Worm (Caenorhabditis elegans) whole organism, L4 larva: Measurements from ENCODE around the gene nmy-3.

Experiments
- F26F4.8 ChIP-seq: fragments of 200-800 bp; sonication (Bioruptor generic); conservative IDR thresholded peaks from 2 replicates; pipeline ENCODE4 v1.3.6; 2022; ENCODE audit warnings: missing genetic modification characterization, missing compliant biosample characterization
- F44E2.7 ChIP-seq: fragments of 200-800 bp; sonication (Bioruptor generic); IDR thresholded peaks from 2 replicates; pipeline ENCODE4 v2.1.2; 2022; ENCODE audit warnings: missing genetic modification characterization, missing compliant biosample characterization
- T26A8.4 ChIP-seq: fragments of 200-800 bp; sonication (Bioruptor generic); IDR thresholded peaks from 2 replicates; pipeline ENCODE4 v1.3.6; 2022; ENCODE audit warnings: missing genetic modification characterization, missing compliant biosample characterization
- Y105C5A.15 ChIP-seq: fragments of 200-800 bp; sonication (Bioruptor generic); IDR thresholded peaks from 2 replicates; pipeline ENCODE4 v1.3.6; 2022; ENCODE audit warnings: missing genetic modification characterization, missing compliant biosample characterization
- aha-1 ChIP-seq: fragments of 150-350 bp; peaks from one replicate; lab custom pipeline; 2014; ENCODE audit warnings: missing biosample characterization, missing genetic modification characterization
- aly-2 ChIP-seq: sonication (generic microtip); optimal IDR thresholded peaks from 2 replicates; lab custom pipeline; 2018; ENCODE audit warnings: missing biosample characterization, missing genetic modification characterization
- ama-1 ChIP-seq: fragments of 150-350 bp; optimal IDR thresholded peaks from 2 replicates; lab custom pipeline; 2014; ENCODE audit warnings: inconsistent platforms, mixed read lengths
- arid-1 ChIP-seq: fragments of 200-800 bp; sonication (Bioruptor generic); conservative IDR thresholded peaks from 2 replicates; pipeline ENCODE4 v1.3.6; 2022; ENCODE audit warnings: missing genetic modification reagents, missing genetic modification characterization, missing compliant biosample characterization
- ceh-32 ChIP-seq: sonication (generic microtip); optimal IDR thresholded peaks from 2 replicates; lab custom pipeline; 2016; ENCODE audit warnings: mild to moderate bottlenecking, missing genetic modification characterization, missing compliant biosample characterization; ENCODE audit not compliant: poor library complexity
- ceh-62 ChIP-seq: sonication (generic microtip); optimal IDR thresholded peaks from 2 replicates; lab custom pipeline; 2017; ENCODE audit warnings: missing biosample characterization, missing genetic modification characterization
- cey-2 ChIP-seq: sonication (generic microtip); optimal IDR thresholded peaks from 3 replicates; lab custom pipeline; 2017; ENCODE audit warnings: missing genetic modification characterization, mild to moderate bottlenecking, missing compliant biosample characterization, antibody characterized with exemption, borderline replicate concordance; ENCODE audit not compliant: insufficient read depth
- ctbp-1 ChIP-seq: fragments of 200-800 bp; sonication (Bioruptor generic); IDR thresholded peaks from 2 replicates; pipeline ENCODE4 v1.3.6; 2022; ENCODE audit warnings: missing genetic modification reagents, missing genetic modification characterization, missing compliant biosample characterization
- daf-12 ChIP-seq: fragments of 150-350 bp; optimal IDR thresholded peaks from 2 replicates; lab custom pipeline; 2014; ENCODE audit warnings: missing biosample characterization, missing genetic modification reagents, missing genetic modification characterization
- daf-8 ChIP-seq: fragments of 200-800 bp; sonication (Bioruptor generic); IDR thresholded peaks from 2 replicates; pipeline ENCODE4 v1.3.6; 2022; ENCODE audit warnings: missing genetic modification characterization, missing compliant biosample characterization
- dmd-8 ChIP-seq: fragments of 200-800 bp; sonication (Bioruptor generic); IDR thresholded peaks from 2 replicates; pipeline ENCODE4 v1.3.6; 2022; ENCODE audit warnings: missing genetic modification characterization, missing compliant biosample characterization
- dmd-9 ChIP-seq: fragments of 200-800 bp; sonication (Bioruptor generic); IDR thresholded peaks from 2 replicates; pipeline ENCODE4 v1.3.6; 2022; ENCODE audit warnings: missing genetic modification reagents, missing genetic modification characterization, missing compliant biosample characterization
- dpl-1 ChIP-seq: fragments of 150-350 bp; optimal IDR thresholded peaks from 2 replicates; lab custom pipeline; 2014; ENCODE audit warnings: missing biosample characterization, missing genetic modification reagents, missing genetic modification characterization
- dve-1 ChIP-seq: sonication (generic microtip); optimal IDR thresholded peaks from 2 replicates; lab custom pipeline; 2017; ENCODE audit warnings: antibody characterized with exemption, mild to moderate bottlenecking, missing genetic modification characterization, missing compliant biosample characterization; ENCODE audit not compliant: insufficient read depth
- egl-27 ChIP-seq: sonication (generic microtip); optimal IDR thresholded peaks from 3 replicates; lab custom pipeline; 2017; ENCODE audit warnings: missing biosample characterization, missing genetic modification reagents, missing genetic modification characterization
- egl-43 ChIP-seq: fragments of 200-800 bp; sonication (Bioruptor generic); IDR thresholded peaks from 2 replicates; pipeline ENCODE4 v1.3.6; 2022; ENCODE audit warnings: missing genetic modification reagents, missing genetic modification characterization, missing compliant biosample characterization
- fos-1 ChIP-seq: fragments of 150-350 bp; optimal IDR thresholded peaks from 2 replicates; lab custom pipeline; 2014; ENCODE audit warnings: missing biosample characterization, missing genetic modification characterization
- gei-8 ChIP-seq: fragments of 200-800 bp; sonication (Bioruptor generic); optimal IDR thresholded peaks from 2 replicates; lab custom pipeline; 2018; ENCODE audit warnings: mild to moderate bottlenecking, missing genetic modification characterization, missing compliant biosample characterization
- hlh-11 ChIP-seq: fragments of 200-800 bp; sonication (Bioruptor generic); optimal IDR thresholded peaks from 2 replicates; lab custom pipeline; 2018; ENCODE audit warnings: mild to moderate bottlenecking, missing genetic modification characterization, missing compliant biosample characterization
- jun-1 ChIP-seq: fragments of 150-350 bp; optimal IDR thresholded peaks from 2 replicates; lab custom pipeline; 2014; ENCODE audit warnings: missing biosample characterization, missing genetic modification reagents, missing genetic modification characterization
- lin-38 ChIP-seq: fragments of 200-800 bp; sonication (Bioruptor generic); IDR thresholded peaks from 2 replicates; pipeline ENCODE4 v1.3.6; 2022; ENCODE audit warnings: missing genetic modification reagents, missing genetic modification characterization, missing compliant biosample characterization
- lir-3 ChIP-seq: sonication (generic microtip); optimal IDR thresholded peaks from 2 replicates; lab custom pipeline; 2016; ENCODE audit warnings: mild to moderate bottlenecking, missing genetic modification characterization, missing compliant biosample characterization
- lsy-2 ChIP-seq, 2 experiments: fragments of 150-350 bp in 1 of 2; sonication (generic microtip) in 1 of 2; optimal IDR thresholded peaks; 2 replicates each; lab custom pipeline; 2014 to 2017; ENCODE audit warnings: missing biosample characterization in 2 of 2, missing genetic modification characterization in 2 of 2
- madf-5 ChIP-seq, 2 experiments: fragments of 200-800 bp; sonication (Bioruptor generic); IDR thresholded peaks; 2 replicates each; pipeline ENCODE4 v1.3.6; 2022; ENCODE audit warnings: missing compliant biosample characterization in 2 of 2, missing genetic modification characterization in 2 of 2
- madf-9 ChIP-seq: fragments of 200-800 bp; sonication (Bioruptor generic); conservative IDR thresholded peaks from 2 replicates; pipeline ENCODE4 v1.3.6; 2022; ENCODE audit warnings: missing genetic modification reagents, missing genetic modification characterization, missing compliant biosample characterization
- mdt-29 ChIP-seq: fragments of 200-800 bp; sonication (Bioruptor generic); IDR thresholded peaks from 2 replicates; pipeline ENCODE4 v1.3.6; 2022; ENCODE audit warnings: missing genetic modification reagents, missing genetic modification characterization, missing compliant biosample characterization
- mep-1 ChIP-seq: fragments of 150-350 bp; sonication (generic microtip); optimal IDR thresholded peaks from 3 replicates; lab custom pipeline; 2014; ENCODE audit warnings: missing biosample characterization, missing genetic modification characterization
- nhr-102 ChIP-seq: sonication (generic microtip); optimal IDR thresholded peaks from 2 replicates; lab custom pipeline; 2016; ENCODE audit warnings: mild to moderate bottlenecking, missing genetic modification characterization, moderate library complexity, missing compliant biosample characterization
- nhr-25 ChIP-seq: sonication (generic microtip); optimal IDR thresholded peaks from 2 replicates; lab custom pipeline; 2017; ENCODE audit warnings: missing genetic modification characterization, mild to moderate bottlenecking, missing compliant biosample characterization, antibody characterized with exemption, moderate library complexity, borderline replicate concordance; ENCODE audit not compliant: insufficient read depth
- nhr-28 ChIP-seq: fragments of 150-350 bp; optimal IDR thresholded peaks from 2 replicates; lab custom pipeline; 2014; ENCODE audit warnings: missing biosample characterization, missing genetic modification characterization
- nhr-42 ChIP-seq: fragments of 200-800 bp; sonication (Bioruptor generic); IDR thresholded peaks from 2 replicates; pipeline ENCODE4 v1.3.6; 2022; ENCODE audit warnings: missing genetic modification characterization, missing compliant biosample characterization
- pha-4 ChIP-seq, 2 experiments: fragments of 150-350 bp in 1 of 2; fragments of 200-800 bp in 1 of 2; sonication (Bioruptor generic) in 1 of 2; IDR thresholded peaks in 1 of 2; optimal IDR thresholded peaks in 1 of 2; 2 replicates each; pipeline versions ENCODE4 v1.3.6 to Lab custom; 2014 to 2022; ENCODE audit warnings: missing genetic modification characterization in 2 of 2, missing genetic modification reagents in 2 of 2, missing biosample characterization in 1 of 2, missing compliant biosample characterization in 1 of 2
- php-3 ChIP-seq: fragments of 200-800 bp; sonication (Bioruptor generic); IDR thresholded peaks from 2 replicates; pipeline ENCODE4 v1.3.6; 2022; ENCODE audit warnings: missing genetic modification reagents, missing genetic modification characterization, missing compliant biosample characterization
- saeg-2 ChIP-seq: fragments of 200-800 bp; sonication (Bioruptor generic); IDR thresholded peaks from 2 replicates; pipeline ENCODE4 v1.3.6; 2022; ENCODE audit warnings: missing genetic modification reagents, missing genetic modification characterization, missing compliant biosample characterization
- set-16 ChIP-seq: fragments of 200-800 bp; sonication (Bioruptor generic); IDR thresholded peaks from 2 replicates; pipeline ENCODE4 v1.3.6; 2022; ENCODE audit warnings: missing genetic modification reagents, missing genetic modification characterization, missing compliant biosample characterization
- skn-1 ChIP-seq: fragments of 150-350 bp; optimal IDR thresholded peaks from 2 replicates; lab custom pipeline; 2014; ENCODE audit warnings: missing biosample characterization, missing genetic modification characterization
- snpc-4 ChIP-seq: fragments of 150-350 bp; optimal IDR thresholded peaks from 2 replicates; lab custom pipeline; 2014; ENCODE audit warnings: missing biosample characterization, missing genetic modification characterization
- spr-3 ChIP-seq: fragments of 200-800 bp; sonication (Bioruptor generic); optimal IDR thresholded peaks from 2 replicates; lab custom pipeline; 2018; ENCODE audit warnings: mild to moderate bottlenecking, missing genetic modification characterization, missing compliant biosample characterization
- tag-97 ChIP-seq: fragments of 200-800 bp; sonication (Bioruptor generic); IDR thresholded peaks from 2 replicates; pipeline ENCODE4 v1.3.6; 2022; ENCODE audit warnings: missing genetic modification characterization, missing compliant biosample characterization
- tra-1 ChIP-seq: fragments of 200-800 bp; sonication (Bioruptor generic); IDR thresholded peaks from 2 replicates; pipeline ENCODE4 v1.3.6; 2022; ENCODE audit warnings: missing genetic modification reagents, missing genetic modification characterization, missing compliant biosample characterization
- unc-130 ChIP-seq: sonication (generic microtip); optimal IDR thresholded peaks from 2 replicates; lab custom pipeline; 2016; ENCODE audit warnings: missing genetic modification reagents, missing genetic modification characterization, missing compliant biosample characterization
- zfp-2 ChIP-seq: sonication (generic microtip); optimal IDR thresholded peaks from 2 replicates; lab custom pipeline; 2016; ENCODE audit warnings: mild to moderate bottlenecking, missing genetic modification characterization, missing compliant biosample characterization
- zip-11 ChIP-seq: fragments of 200-800 bp; sonication (Bioruptor generic); IDR thresholded peaks from 2 replicates; pipeline ENCODE4 v1.3.6; 2022; ENCODE audit warnings: missing genetic modification characterization, missing compliant biosample characterization
- zip-2 ChIP-seq: fragments of 150-350 bp; optimal IDR thresholded peaks from 2 replicates; lab custom pipeline; 2014; ENCODE audit warnings: missing biosample characterization, missing genetic modification characterization
- ztf-11 ChIP-seq: fragments of 150-350 bp; optimal IDR thresholded peaks from 2 replicates; lab custom pipeline; 2014; ENCODE audit warnings: missing biosample characterization, missing genetic modification characterization

The nmy-3 gene

ce11 chrIV:9321039-9321851 lies 47.0 kb downstream of the nmy-3 start, which contains the start of the genes F49C12.12 and vha-17 (continued):
- TF ChIP-seq madf-9 (GFP tag; lab: Robert Waterston, UW), result no peak
- TF ChIP-seq zip-2 (tag; lab: Kevin White, UChicago), result no peak
- no peak for TF ChIP-seq jun-1
- no peak for TF ChIP-seq egl-43 (GFP tag; lab: Robert Waterston, UW)
- no peak for TF ChIP-seq php-3 (GFP tag; lab: Robert Waterston, UW)
- TF ChIP-seq dmd-8 (GFP tag; lab: Robert Waterston, UW), result no peak
- no peak for TF ChIP-seq cey-2
- TF ChIP-seq ceh-32, result no peak
- peak; percentile 42 for TF ChIP-seq dve-1 (tag; lab: Kevin White, UChicago)
- TF ChIP-seq saeg-2, result no peak
- TF ChIP-seq dmd-9 (GFP tag; lab: Robert Waterston, UW), result no peak
- TF ChIP-seq aha-1 (tag; lab: Kevin White, UChicago), result no peak
- TF ChIP-seq set-16 (GFP tag; lab: Robert Waterston, UW), result no peak
- no peak for TF ChIP-seq ctbp-1
- TF ChIP-seq nhr-28, result peak; percentile 19
- no peak for TF ChIP-seq mdt-29
- peak; percentile 79 for TF ChIP-seq hlh-11 (tag; lab: Kevin White, UChicago)
- TF ChIP-seq zip-11 (GFP tag; lab: Robert Waterston, UW), result no peak
- TF ChIP-seq skn-1, result no peak
- peak; percentile 43 for TF ChIP-seq mep-1 (tag; lab: Kevin White, UChicago)
- TF ChIP-seq nhr-25 (tag; lab: Kevin White, UChicago), result no peak
- no peak for TF ChIP-seq ztf-11
- TF ChIP-seq daf-12 (tag; lab: Kevin White, UChicago), result no peak
- TF ChIP-seq unc-130, result no peak
- peak in 1 of 2 experiments; percentile 56 for TF ChIP-seq lsy-2 (tag; optimal IDR thresholded peaks at IDR 0.05; lab: Kevin White, UChicago)
- TF ChIP-seq daf-8 (GFP tag; lab: Robert Waterston, UW), result no peak
- peak; percentile 26; the same call in 1 of the 2 replicates for TF ChIP-seq lin-38
- no peak for TF ChIP-seq egl-27 (tag; lab: Kevin White, UChicago)
- no peak for TF ChIP-seq fos-1 (tag; lab: Kevin White, UChicago)

DNA sequence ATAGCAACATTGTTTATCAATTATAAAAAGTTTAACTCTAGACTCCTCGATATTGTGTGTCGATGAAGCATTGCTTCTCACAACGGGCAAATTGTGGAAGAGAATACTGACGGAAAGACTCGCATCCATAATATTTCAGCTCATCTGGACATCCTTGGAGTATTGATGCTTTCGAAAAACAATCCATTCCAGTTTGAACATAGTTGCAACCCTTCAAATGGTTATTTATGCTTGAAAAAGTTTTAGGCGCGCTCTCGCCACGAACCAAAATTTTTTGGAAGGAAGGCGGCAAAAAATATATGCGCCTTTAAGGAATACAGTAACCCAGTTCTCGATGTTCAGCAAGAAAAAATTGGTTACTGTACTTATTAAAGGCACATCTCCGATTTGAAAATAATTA lies 48.2 kb downstream of the nmy-3 start:
- no peak for TF ChIP-seq zfp-2 (tag; lab: Kevin White, UChicago)
- no peak for TF ChIP-seq F26F4.8
- no peak for TF ChIP-seq pha-4 (GFP tag; IDR thresholded peaks at IDR 0.05; lab: Robert Waterston, UW)
- no peak for TF ChIP-seq pha-4 (tag; optimal IDR thresholded peaks at IDR 0.05; lab: Kevin White, UChicago)
- peak; percentile 25 for TF ChIP-seq nhr-102
- TF ChIP-seq arid-1 (GFP tag; lab: Robert Waterston, UW), result 0 out of 2 replicates have a peak, but pooled peaks have one; percentile 10
- no peak for TF ChIP-seq tra-1 (GFP tag; lab: Robert Waterston, UW)
- no peak for TF ChIP-seq dpl-1 (GFP tag; lab: Kevin White, UChicago)
- TF ChIP-seq spr-3 (GFP tag; lab: Kevin White, UChicago), result no peak
- TF ChIP-seq tag-97 (GFP tag; lab: Robert Waterston, UW), result no peak
- no peak for TF ChIP-seq mdt-29
- TF ChIP-seq nhr-42 (GFP tag; lab: Robert Waterston, UW), result 0 out of 2 replicates have a peak, but pooled peaks have one; percentile 12
- no peak for TF ChIP-seq zip-11 (GFP tag; lab: Robert Waterston, UW)
- TF ChIP-seq T26A8.4 (GFP tag; lab: Robert Waterston, UW), result peak; percentile 54; the same call in 1 of the 2 replicates
- no peak for TF ChIP-seq nhr-28
- no peak for TF ChIP-seq ceh-62 (tag; lab: Kevin White, UChicago)
- TF ChIP-seq gei-8 (GFP tag; lab: Kevin White, UChicago), result peak; percentile 6
- TF ChIP-seq unc-130, result no peak
- TF ChIP-seq F44E2.7 (GFP tag; lab: Robert Waterston, UW), result no peak
- no peak for TF ChIP-seq Y105C5A.15 (GFP tag; lab: Robert Waterston, UW)
- peak; percentile 6 for TF ChIP-seq ama-1 (lab: Kevin White, UChicago)
- TF ChIP-seq aly-2 (tag; lab: Kevin White, UChicago), result no peak
- TF ChIP-seq snpc-4 (tag; lab: Kevin White, UChicago), result no peak
- no peak for TF ChIP-seq madf-5 (GFP tag; IDR thresholded peaks at IDR 0.05; lab: Robert Waterston, UW)
- no peak for TF ChIP-seq saeg-2
- no peak for TF ChIP-seq lir-3 (tag; lab: Kevin White, UChicago)
- no peak for TF ChIP-seq skn-1
- no peak for TF ChIP-seq daf-8 (GFP tag; lab: Robert Waterston, UW)
- no peak for TF ChIP-seq egl-43 (GFP tag; lab: Robert Waterston, UW)
